Worm (Caenorhabditis elegans): ENCODE data around the gene ttyh-1.
A peak's percentile ranks its signal among the peaks of the same experiment; 100 is the strongest.

The ttyh-1 gene

ce11 chrX:11337095-11337494, 31.4 kb upstream of the ttyh-1 start:
- TF ChIP-seq blmp-1 (tag; optimal IDR thresholded peaks at IDR 0.05) (no peak), sptf-1 (tag; optimal IDR thresholded peaks at IDR 0.05) (no peak), nhr-71 (tag; optimal IDR thresholded peaks at IDR 0.05) (no peak), unc-98 (GFP tag; IDR thresholded peaks at IDR 0.05) (no peak), nhr-237 (tag; optimal IDR thresholded peaks at IDR 0.05) (no peak), Y116A8C.19 (tag; optimal IDR thresholded peaks at IDR 0.05; ENCODE audit: borderline replicate concordance) (no peak), efl-3 (GFP tag; optimal IDR thresholded peaks at IDR 0.05) (no peak), snpc-4 (tag; optimal IDR thresholded peaks at IDR 0.05) (no peak), fkh-8 (tag; optimal IDR thresholded peaks at IDR 0.05) (no peak), xbp-1 (tag; optimal IDR thresholded peaks at IDR 0.05) (no peak), C16A3.4 (tag; optimal IDR thresholded peaks at IDR 0.05) (no peak), skn-1 (tag; optimal IDR thresholded peaks at IDR 0.05) (no peak), grh-1 (GFP tag; IDR thresholded peaks at IDR 0.05) (no peak), nhr-47 (tag; optimal IDR thresholded peaks at IDR 0.05) (no peak), lsy-2 (tag; optimal IDR thresholded peaks at IDR 0.05) (no peak), unc-86 (tag; optimal IDR thresholded peaks at IDR 0.05) (no peak)

- TF ChIP-seq C34B4.2 (tag; optimal IDR thresholded peaks at IDR 0.05), result no peak
- TF ChIP-seq mef-2 (tag; optimal IDR thresholded peaks at IDR 0.05), result no peak
- TF ChIP-seq ceh-90 (tag; optimal IDR thresholded peaks at IDR 0.05), result no peak
- no peak for TF ChIP-seq isw-1 (GFP tag; IDR thresholded peaks at IDR 0.05)
- no peak for TF ChIP-seq unc-30 (tag; optimal IDR thresholded peaks at IDR 0.05)
- TF ChIP-seq snu-23 (GFP tag; optimal IDR thresholded peaks at IDR 0.05), result no peak
- no peak for TF ChIP-seq hlh-17 (GFP tag; optimal IDR thresholded peaks at IDR 0.05; ENCODE audit: borderline replicate concordance)
- no peak for TF ChIP-seq lsy-2 (tag; optimal IDR thresholded peaks at IDR 0.05)
- TF ChIP-seq nhr-11 (tag; optimal IDR thresholded peaks at IDR 0.05), result no peak
These were observed 30.7 kb upstream of the ttyh-1 start, which contains the start of gene gcy-9 for ce11 chrX:11337783-11338182. Gene gcy-9, minus strand, starts transcription at chrX:11337883.

ce11 chrX:11339375-11339924, 29.1 kb upstream of the ttyh-1 start, which contains the start of gene aco-1:
Gene aco-1, plus strand, starts transcription at chrX:11339874.
- TF ChIP-seq blmp-1 (tag; optimal IDR thresholded peaks at IDR 0.05) (peak; percentile 44), nhr-90 (tag; optimal IDR thresholded peaks at IDR 0.05; ENCODE audit: poor library complexity) (peak; percentile 73), ceh-82 (tag; optimal IDR thresholded peaks at IDR 0.05) (peak in 1 of 3 experiments; percentile 24), lsy-2 (tag; optimal IDR thresholded peaks at IDR 0.05) (peak in 1 of 2 experiments; percentile 54), C04F5.9 (tag; optimal IDR thresholded peaks at IDR 0.05) (no peak), snu-23 (GFP tag; optimal IDR thresholded peaks at IDR 0.05) (peak; percentile 69), irx-1 (tag; optimal IDR thresholded peaks at IDR 0.05) (no peak), swsn-7 (tag; optimal IDR thresholded peaks at IDR 0.05) (peak; percentile 34), hlh-17 (GFP tag; optimal IDR thresholded peaks at IDR 0.05; ENCODE audit: borderline replicate concordance) (no peak), nhr-77 (tag; optimal IDR thresholded peaks at IDR 0.05) (peak; percentile 9), elt-3 (tag; optimal IDR thresholded peaks at IDR 0.05) (peak in 2 of 6 experiments; percentile 34 to 40), mep-1 (tag; optimal IDR thresholded peaks at IDR 0.05) (peak; percentile 50), fkh-8 (tag; optimal IDR thresholded peaks at IDR 0.05) (no peak), efl-3 (GFP tag; optimal IDR thresholded peaks at IDR 0.05) (peak; percentile 35), pag-3 (tag; optimal IDR thresholded peaks at IDR 0.05; ENCODE audit: borderline replicate concordance, insufficient read depth) (no peak), C16A3.4 (tag; optimal IDR thresholded peaks at IDR 0.05) (peak; percentile 32), unc-130 (tag; optimal IDR thresholded peaks at IDR 0.05) (peak; percentile 47), ets-5 (GFP tag; IDR thresholded peaks at IDR 0.05) (no peak), dpl-1 (GFP tag; optimal IDR thresholded peaks at IDR 0.05) (peak in 2 of 3 experiments; percentile 28 to 30), nhr-85 (tag) (peak; percentile 93), lir-3 (tag; optimal IDR thresholded peaks at IDR 0.05; ENCODE audit: poor library complexity) (no peak), elt-2 (tag; optimal IDR thresholded peaks at IDR 0.05) (peak; percentile 69), efl-1 (optimal IDR thresholded peaks at IDR 0.05) (peak; percentile 27 to 31), efl-1 (GFP tag; optimal IDR thresholded peaks at IDR 0.05 in 1 of 2) (no peak), nhr-71 (tag; optimal IDR thresholded peaks at IDR 0.05) (peak; percentile 61), rnt-1 (tag; optimal IDR thresholded peaks at IDR 0.05) (peak; percentile 60), lin-35 (GFP tag; optimal IDR thresholded peaks at IDR 0.05) (peak; percentile 24 to 70), F16B12.6 (tag; optimal IDR thresholded peaks at IDR 0.05) (peak; percentile 80), mdl-1 (tag; optimal IDR thresholded peaks at IDR 0.05) (peak in 1 of 2 experiments; percentile 9), nhr-20 (tag; optimal IDR thresholded peaks at IDR 0.05) (peak; percentile 65), alr-1 (tag; optimal IDR thresholded peaks at IDR 0.05; ENCODE audit: borderline replicate concordance) (no peak), lin-14 (GFP tag; optimal IDR thresholded peaks at IDR 0.05) (peak; percentile 78), xbp-1 (tag; optimal IDR thresholded peaks at IDR 0.05) (peak; percentile 24)

All from whole organism, L1 larva.